Fruit fly (Drosophila melanogaster): ENCODE data around the gene CG17361.

CG17361 gene

DNA sequence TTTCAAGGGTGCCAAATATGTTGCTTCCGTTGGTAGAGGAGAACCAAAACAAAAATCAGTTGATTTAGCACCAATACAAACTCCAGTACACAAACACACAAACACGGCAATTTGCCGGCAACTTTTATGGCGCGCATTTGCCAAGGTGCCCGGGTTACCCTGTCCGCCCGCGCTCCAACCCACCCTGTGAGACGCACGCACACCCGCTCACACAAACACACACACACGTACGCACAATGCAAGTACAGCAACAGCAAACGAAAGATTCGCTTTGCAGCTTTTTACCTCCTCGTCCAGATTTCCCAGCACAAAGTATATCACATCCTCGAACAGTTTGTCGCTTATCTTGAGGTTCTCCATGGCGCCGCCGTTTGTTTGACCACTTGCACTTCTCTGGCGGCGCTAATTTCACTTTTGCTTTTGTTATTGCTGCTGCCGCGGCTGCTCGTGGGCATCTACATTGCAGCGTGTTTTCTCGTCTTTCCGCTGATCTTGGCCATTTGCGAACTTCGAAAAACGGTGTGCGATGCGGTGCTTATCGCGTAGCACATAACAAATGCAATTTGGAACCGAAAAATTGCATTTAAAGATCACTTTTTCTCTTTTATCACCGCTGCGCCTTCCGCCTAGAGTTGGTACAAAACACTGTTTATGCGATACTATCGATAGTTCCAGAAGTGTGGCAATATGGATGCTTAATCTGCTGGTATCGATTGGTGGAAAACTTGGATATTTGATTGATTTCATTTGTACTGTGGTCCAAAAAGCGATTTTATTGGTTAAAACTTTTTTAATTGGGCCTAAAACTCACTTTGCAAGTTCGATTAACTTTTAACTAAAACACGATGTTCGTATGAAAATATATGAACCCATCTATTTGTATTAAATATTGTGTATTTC, 31.7 kb downstream of the CG17361 start, which contains the start of gene Ptip (continued):
- peak; percentile 98 for TF ChIP-seq Opbp (GFP tag; IDR thresholded peaks at IDR 0.05; ENCODE audit: partially characterized antibody)
- TF ChIP-seq wek (GFP tag; optimal IDR thresholded peaks at IDR 0.05), result peak; percentile 80
- no peak for TF ChIP-seq lov (optimal IDR thresholded peaks at IDR 0.05)
- TF ChIP-seq lov (GFP tag; IDR thresholded peaks at IDR 0.05), result peak; percentile 63; the same call in 1 of the 3 replicates
- peak; percentile 76 for TF ChIP-seq CG7987 (GFP tag; optimal IDR thresholded peaks at IDR 0.05)
- TF ChIP-seq org-1 (GFP tag; optimal IDR thresholded peaks at IDR 0.05), result no peak
- TF ChIP-seq h (optimal IDR thresholded peaks at IDR 0.05), result no peak
- TF ChIP-seq ems (GFP tag; optimal IDR thresholded peaks at IDR 0.05), result no peak
- peak; percentile 44; the same call in 1 of the 2 replicates for TF ChIP-seq Xrp1 (GFP tag; IDR thresholded peaks at IDR 0.05)
- no peak for TF ChIP-seq Nf-YB (GFP tag; optimal IDR thresholded peaks at IDR 0.05)
- TF ChIP-seq maf-S (GFP tag; optimal IDR thresholded peaks at IDR 0.05), result peak; percentile 3
- no peak for TF ChIP-seq CG10209 (GFP tag; optimal IDR thresholded peaks at IDR 0.05)
- TF ChIP-seq slou (GFP tag; optimal IDR thresholded peaks at IDR 0.05), result no peak
- peak; percentile 67 for TF ChIP-seq stwl (tag; optimal IDR thresholded peaks at IDR 0.05)
- TF ChIP-seq CG11398 (GFP tag; optimal IDR thresholded peaks at IDR 0.05), result peak; percentile 69
- no peak for TF ChIP-seq CG15269 (tag; optimal IDR thresholded peaks at IDR 0.05)
- no peak for TF ChIP-seq Tbp (GFP tag; optimal IDR thresholded peaks at IDR 0.05)
- TF ChIP-seq Myb (GFP tag; optimal IDR thresholded peaks at IDR 0.05), result peak; percentile 58
- peak; percentile 40 for TF ChIP-seq ewg (GFP tag; optimal IDR thresholded peaks at IDR 0.05)
- TF ChIP-seq CG31388 (GFP tag; optimal IDR thresholded peaks at IDR 0.05), result no peak
- TF ChIP-seq ro (GFP tag; IDR thresholded peaks at IDR 0.05), result no peak
- TF ChIP-seq mam (GFP tag; optimal IDR thresholded peaks at IDR 0.05), result peak; percentile 28
- TF ChIP-seq Usf (GFP tag; optimal IDR thresholded peaks at IDR 0.05), result no peak
- peak; percentile 99 for TF ChIP-seq BEAF-32 (GFP tag; optimal IDR thresholded peaks at IDR 0.05)
- no peak for TF ChIP-seq CG1832 (GFP tag; optimal IDR thresholded peaks at IDR 0.05)
- no peak for TF ChIP-seq CG14441 (GFP tag; IDR thresholded peaks at IDR 0.05)
- TF ChIP-seq zen (tag; optimal IDR thresholded peaks at IDR 0.05), result peak; percentile 91
- TF ChIP-seq fd96Cb (tag; optimal IDR thresholded peaks at IDR 0.05), result no peak
- TF ChIP-seq CG1602 (GFP tag; optimal IDR thresholded peaks at IDR 0.05), result no peak
- no peak for TF ChIP-seq CG12236 (GFP tag; optimal IDR thresholded peaks at IDR 0.05)
- no peak for TF ChIP-seq lmd (GFP tag; IDR thresholded peaks at IDR 0.05)
- peak; percentile 54 for TF ChIP-seq CG6813 (GFP tag; optimal IDR thresholded peaks at IDR 0.05)
- TF ChIP-seq CG15601 (tag; optimal IDR thresholded peaks at IDR 0.05), result no peak
- TF ChIP-seq salm (tag; optimal IDR thresholded peaks at IDR 0.05), result no peak
- TF ChIP-seq emc (GFP tag; optimal IDR thresholded peaks at IDR 0.05), result no peak
- peak; percentile 57; the same call in 1 of the 2 replicates for TF ChIP-seq wdn (GFP tag; IDR thresholded peaks at IDR 0.05)
- TF ChIP-seq nau (GFP tag; optimal IDR thresholded peaks at IDR 0.05), result no peak
- TF ChIP-seq Hmr (GFP tag; optimal IDR thresholded peaks at IDR 0.05), result peak; percentile 54
- TF ChIP-seq D19B (GFP tag; optimal IDR thresholded peaks at IDR 0.05), result no peak
- TF ChIP-seq wor (GFP tag; IDR thresholded peaks at IDR 0.05), result no peak
- no peak for TF ChIP-seq ap (GFP tag; IDR thresholded peaks at IDR 0.05)
- TF ChIP-seq CG1647 (GFP tag; optimal IDR thresholded peaks at IDR 0.05), result peak; percentile 4
- peak; percentile 99 for TF ChIP-seq amos (GFP tag; IDR thresholded peaks at IDR 0.05; ENCODE audit: partially characterized antibody)
- TF ChIP-seq Meics (GFP tag; optimal IDR thresholded peaks at IDR 0.05), result no peak
- no peak for TF ChIP-seq gem (tag; optimal IDR thresholded peaks at IDR 0.05)
- no peak for TF ChIP-seq CG16863 (GFP tag; optimal IDR thresholded peaks at IDR 0.05)
- no peak for TF ChIP-seq Rx (GFP tag; IDR thresholded peaks at IDR 0.05)
- TF ChIP-seq CG2199 (GFP tag; IDR thresholded peaks at IDR 0.05), result no peak
- no peak for TF ChIP-seq CG6854 (GFP tag; optimal IDR thresholded peaks at IDR 0.05)
